Fruit fly (Drosophila melanogaster): ENCODE data around the gene Apl.

Apl gene

dm6 chr3L:16602736-16603144, 7.8 kb downstream of the Apl start, which contains the start of gene Arts (continued):
- TF ChIP-seq CG6683 (GFP tag; optimal IDR thresholded peaks at IDR 0.05) (no peak), Drgx (GFP tag; IDR thresholded peaks at IDR 0.05) (no peak), HmgD (GFP tag; optimal IDR thresholded peaks at IDR 0.05) (no peak), mirr (GFP tag; optimal IDR thresholded peaks at IDR 0.05) (no peak), NC2β (GFP tag; optimal IDR thresholded peaks at IDR 0.05) (no peak), CG30020 (tag; optimal IDR thresholded peaks at IDR 0.05) (peak; percentile 32), CG1233 (GFP tag; optimal IDR thresholded peaks at IDR 0.05) (peak; percentile 9), MTF-1 (GFP tag; optimal IDR thresholded peaks at IDR 0.05; ENCODE audit: borderline replicate concordance) (no peak), CG4617 (GFP tag; optimal IDR thresholded peaks at IDR 0.05; ENCODE audit: borderline replicate concordance) (no peak), dmrt11E (tag; optimal IDR thresholded peaks at IDR 0.05) (peak; percentile 49), CG17829 (tag; optimal IDR thresholded peaks at IDR 0.05) (peak; percentile 24), CG14710 (tag; optimal IDR thresholded peaks at IDR 0.05) (peak; percentile 51), Rx (GFP tag; IDR thresholded peaks at IDR 0.05) (no peak), bcd (GFP tag; optimal IDR thresholded peaks at IDR 0.05) (peak; percentile 9), CG9876 (GFP tag; optimal IDR thresholded peaks at IDR 0.05) (no peak), insv (GFP tag; optimal IDR thresholded peaks at IDR 0.05) (no peak), MESR4 (GFP tag; optimal IDR thresholded peaks at IDR 0.05) (no peak), Sox102F (GFP tag; optimal IDR thresholded peaks at IDR 0.05) (peak; percentile 15), ash1 (GFP tag; optimal IDR thresholded peaks at IDR 0.05) (no peak), sr (GFP tag; IDR thresholded peaks at IDR 0.05) (no peak), Bteb2 (GFP tag; optimal IDR thresholded peaks at IDR 0.05) (no peak), CG10979 (tag; optimal IDR thresholded peaks at IDR 0.05) (peak; percentile 39), HmgZ (tag; optimal IDR thresholded peaks at IDR 0.05) (peak; percentile 20), CG9797 (GFP tag; optimal IDR thresholded peaks at IDR 0.05) (no peak), Optix (GFP tag; IDR thresholded peaks at IDR 0.05) (no peak), run (tag; optimal IDR thresholded peaks at IDR 0.05) (no peak), ftz-f1 (GFP tag; optimal IDR thresholded peaks at IDR 0.05) (no peak), CG30431 (GFP tag; optimal IDR thresholded peaks at IDR 0.05) (no peak), Bdp1 (GFP tag; optimal IDR thresholded peaks at IDR 0.05) (no peak), CG11560 (tag; IDR thresholded peaks at IDR 0.05) (no peak), CG2202 (tag; optimal IDR thresholded peaks at IDR 0.05) (no peak), CG3407 (GFP tag; optimal IDR thresholded peaks at IDR 0.05) (no peak), CG7372 (GFP tag; IDR thresholded peaks at IDR 0.05) (no peak), rib (GFP tag; IDR thresholded peaks at IDR 0.05) (no peak), CG11247 (GFP tag; IDR thresholded peaks at IDR 0.05) (no peak), en (GFP tag; optimal IDR thresholded peaks at IDR 0.05) (no peak), CrebB (tag; optimal IDR thresholded peaks at IDR 0.05) (no peak), CG12219 (GFP tag; optimal IDR thresholded peaks at IDR 0.05) (no peak), maf-S (GFP tag; optimal IDR thresholded peaks at IDR 0.05) (no peak), C15 (GFP tag; IDR thresholded peaks at IDR 0.05) (no peak), ato (GFP tag; IDR thresholded peaks at IDR 0.05; ENCODE audit: partially characterized antibody) (no peak), CG10565 (GFP tag; optimal IDR thresholded peaks at IDR 0.05) (no peak), nom (GFP tag; optimal IDR thresholded peaks at IDR 0.05) (no peak), HLH4C (GFP tag; IDR thresholded peaks at IDR 0.05; ENCODE audit: partially characterized antibody) (no peak), Dad (GFP tag; optimal IDR thresholded peaks at IDR 0.05) (no peak), ci (GFP tag; IDR thresholded peaks at IDR 0.05) (no peak), nerfin-2 (GFP tag; IDR thresholded peaks at IDR 0.05; ENCODE audit: partially characterized antibody) (no peak), CG14050 (GFP tag; IDR thresholded peaks at IDR 0.05) (no peak), Mad (GFP tag; optimal IDR thresholded peaks at IDR 0.05) (no peak), CG11723 (GFP tag; optimal IDR thresholded peaks at IDR 0.05) (no peak), Hmx (GFP tag; optimal IDR thresholded peaks at IDR 0.05) (no peak), Side (GFP tag; optimal IDR thresholded peaks at IDR 0.05) (no peak)

Data from whole organism, embryonic.